Worm (Caenorhabditis elegans) whole organism, L4/young adult: ENCODE results near the gene ZK84.2.
A peak's percentile ranks its signal among the peaks of the same experiment; 100 is the strongest.

Source experiments
- W03F9.2 ChIP-seq: fragments of 150-350 bp; optimal IDR thresholded peaks from 2 replicates; lab custom pipeline; 2014; ENCODE audit warnings: missing biosample characterization, missing genetic modification characterization
- dao-5 ChIP-seq: sonication (generic microtip); optimal IDR thresholded peaks from 2 replicates; lab custom pipeline; 2016; ENCODE audit warnings: missing genotype, missing genetic modification characterization, moderate library complexity, missing compliant biosample characterization
- him-1 ChIP-seq: sonication (generic microtip); optimal IDR thresholded peaks from 2 replicates; lab custom pipeline; 2016; ENCODE audit warnings: missing genotype, missing genetic modification reagents, missing genetic modification characterization, missing compliant biosample characterization

Gene ZK84.2

ce11 chrII:6055927-6056326 is 41.8 kb downstream of the ZK84.2 start, which contains the start of gene R12C12.7:
R12C12.7 (minus strand) TSS chrII:6055985.
- no peak for TF ChIP-seq W03F9.2 (tag; lab: Kevin White, UChicago)
- no peak for TF ChIP-seq dao-5 (tag; lab: Kevin White, UChicago)
- TF ChIP-seq him-1 (tag; lab: Kevin White, UChicago) = no peak

DNA sequence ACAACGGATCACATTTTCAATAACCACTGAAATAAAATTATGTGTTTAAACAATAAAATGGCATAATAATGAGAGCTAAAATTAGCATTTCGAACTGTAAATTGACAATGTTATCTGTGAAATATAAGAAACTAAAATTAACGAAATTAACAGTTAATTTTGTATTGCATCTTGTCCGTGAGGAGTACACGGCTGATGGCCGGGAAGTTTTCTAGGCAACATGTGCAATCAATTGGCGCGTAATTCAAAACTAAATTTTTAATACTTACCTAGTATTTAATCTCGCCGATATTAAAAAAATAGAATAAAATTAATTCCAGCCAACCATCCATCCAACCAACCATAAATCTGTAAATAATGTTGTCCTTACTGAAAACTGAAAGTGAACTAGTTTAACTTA is 47.3 kb downstream of the ZK84.2 start:
- TF ChIP-seq W03F9.2 (tag; lab: Kevin White, UChicago) (peak; percentile 69), him-1 (tag; lab: Kevin White, UChicago) (peak; percentile 40), dao-5 (tag; lab: Kevin White, UChicago) (no peak)
